Worm (Caenorhabditis elegans): Measurements from ENCODE around the gene scl-9.

- TF ChIP-seq unc-30 (tag; optimal IDR thresholded peaks at IDR 0.05) (no peak), tlp-1 (tag; optimal IDR thresholded peaks at IDR 0.05) (no peak), lsy-2 (tag; optimal IDR thresholded peaks at IDR 0.05) (no peak), elt-2 (tag; optimal IDR thresholded peaks at IDR 0.05) (no peak), fos-1 (tag; optimal IDR thresholded peaks at IDR 0.05) (no peak)
Measured at ce11 chrIV:13066044-13066443, 19.1 kb downstream of the scl-9 start.

All from whole organism, L1 larva.